Worm (Caenorhabditis elegans) whole organism, L1 larva: ENCODE results near the gene D1044.4.

Source experiments
- aha-1 ChIP-seq: fragments of 150-350 bp; optimal IDR thresholded peaks from 2 replicates; lab custom pipeline; 2014; ENCODE audit warnings: missing biosample characterization, missing genetic modification characterization
- alr-1 ChIP-seq: fragments of 200-800 bp; sonication (Bioruptor generic); optimal IDR thresholded peaks from 2 replicates; lab custom pipeline; 2018; ENCODE audit warnings: borderline replicate concordance, mild to moderate bottlenecking, missing genetic modification characterization, missing compliant biosample characterization
- aly-2 ChIP-seq: fragments of 150-350 bp; optimal IDR thresholded peaks from 2 replicates; lab custom pipeline; 2014; ENCODE audit warnings: missing biosample characterization, missing genetic modification characterization
- ama-1 ChIP-seq: fragments of 150-350 bp; optimal IDR thresholded peaks from 2 replicates; lab custom pipeline; 2014
- blmp-1 ChIP-seq: fragments of 150-350 bp; optimal IDR thresholded peaks from 2 replicates; lab custom pipeline; 2014; ENCODE audit warnings: missing biosample characterization, missing genetic modification characterization
- ceh-63 ChIP-seq: fragments of 200-800 bp; sonication (Bioruptor generic); optimal IDR thresholded peaks from 2 replicates; lab custom pipeline; 2018; ENCODE audit warnings: mild to moderate bottlenecking, missing genetic modification characterization, missing compliant biosample characterization
- ceh-8 ChIP-seq: fragments of 200-800 bp; sonication (Bioruptor generic); optimal IDR thresholded peaks from 2 replicates; lab custom pipeline; 2018; ENCODE audit warnings: mild to moderate bottlenecking, missing genetic modification characterization, moderate library complexity, missing compliant biosample characterization
- ceh-82 ChIP-seq, 3 experiments: fragments of 150-350 bp in 1 of 3; sonication (generic microtip) in 2 of 3; optimal IDR thresholded peaks; 2 replicates each; lab custom pipeline; 2014 to 2017; ENCODE audit warnings: missing biosample characterization in 3 of 3, missing genetic modification characterization in 3 of 3
- ceh-88 ChIP-seq: fragments of 200-800 bp; sonication (Bioruptor generic); IDR thresholded peaks from 2 replicates; pipeline ENCODE4 v1.3.6; 2022; ENCODE audit warnings: missing genetic modification characterization, missing compliant biosample characterization
- ceh-90 ChIP-seq: sonication (generic microtip); optimal IDR thresholded peaks from 2 replicates; lab custom pipeline; 2016; ENCODE audit warnings: missing genetic modification characterization, missing compliant biosample characterization
- ces-1 ChIP-seq: fragments of 150-350 bp; optimal IDR thresholded peaks from 2 replicates; lab custom pipeline; 2014; ENCODE audit warnings: missing biosample characterization, missing genetic modification reagents, missing genetic modification characterization
- dsc-1 ChIP-seq: sonication (generic microtip); optimal IDR thresholded peaks from 2 replicates; lab custom pipeline; 2016; ENCODE audit warnings: mild to moderate bottlenecking, missing genetic modification characterization, missing compliant biosample characterization
- efl-3 ChIP-seq: fragments of 200-800 bp; sonication (Bioruptor generic); optimal IDR thresholded peaks from 2 replicates; lab custom pipeline; 2018; ENCODE audit warnings: mild to moderate bottlenecking, missing genetic modification characterization, missing compliant biosample characterization
- egl-27 ChIP-seq, 2 experiments: fragments of 150-350 bp in 1 of 2; sonication (generic microtip); optimal IDR thresholded peaks; 3 replicates each; lab custom pipeline; 2017 to 2018; ENCODE audit warnings: missing biosample characterization in 2 of 2, missing genetic modification characterization in 2 of 2, missing genetic modification reagents in 2 of 2
- elt-2 ChIP-seq: sonication (generic microtip); optimal IDR thresholded peaks from 2 replicates; lab custom pipeline; 2016; ENCODE audit warnings: missing genetic modification characterization, mild to moderate bottlenecking, inconsistent platforms, missing compliant biosample characterization, missing genetic modification reagents
- ets-5 ChIP-seq: fragments of 200-800 bp; sonication (Bioruptor generic); IDR thresholded peaks from 2 replicates; pipeline ENCODE4 v1.3.6; 2022; ENCODE audit warnings: missing genetic modification characterization, missing compliant biosample characterization
- fkh-10 ChIP-seq: sonication (generic microtip); optimal IDR thresholded peaks from 2 replicates; lab custom pipeline; 2017; ENCODE audit warnings: missing biosample characterization, missing genetic modification reagents, missing genetic modification characterization
- grh-1 ChIP-seq: fragments of 200-800 bp; sonication (Bioruptor generic); IDR thresholded peaks from 2 replicates; pipeline ENCODE4 v1.3.6; 2022; ENCODE audit warnings: missing genetic modification reagents, missing genetic modification characterization, missing compliant biosample characterization
- hlh-4 ChIP-seq: sonication (generic microtip); optimal IDR thresholded peaks from 2 replicates; lab custom pipeline; 2016; ENCODE audit warnings: mild to moderate bottlenecking, missing genetic modification characterization, missing compliant biosample characterization
- hpl-2 ChIP-seq: fragments of 150-350 bp; optimal IDR thresholded peaks from 2 replicates; lab custom pipeline; 2014; ENCODE audit warnings: missing biosample characterization, missing genetic modification reagents, missing genetic modification characterization
- irx-1 ChIP-seq: sonication (generic microtip); optimal IDR thresholded peaks from 2 replicates; lab custom pipeline; 2016; ENCODE audit warnings: missing genetic modification characterization, missing compliant biosample characterization
- isw-1 ChIP-seq: fragments of 200-800 bp; sonication (Bioruptor generic); IDR thresholded peaks from 2 replicates; pipeline ENCODE4 v1.3.6; 2022; ENCODE audit warnings: missing genetic modification characterization, missing compliant biosample characterization
- jun-1 ChIP-seq: fragments of 150-350 bp; optimal IDR thresholded peaks from 2 replicates; lab custom pipeline; 2014; ENCODE audit warnings: missing biosample characterization, missing genetic modification reagents, missing genetic modification characterization
- lin-14 ChIP-seq: fragments of 200-800 bp; sonication (Bioruptor generic); optimal IDR thresholded peaks from 2 replicates; lab custom pipeline; 2018; ENCODE audit warnings: mild to moderate bottlenecking, missing genetic modification characterization, moderate library complexity, missing compliant biosample characterization
- lin-35 ChIP-seq, 2 experiments: fragments of 150-350 bp; optimal IDR thresholded peaks; 2 replicates each; lab custom pipeline; 2014; ENCODE audit warnings: missing biosample characterization in 2 of 2, missing genetic modification characterization in 2 of 2, missing genetic modification reagents in 2 of 2
- lin-39 ChIP-seq: fragments of 150-350 bp; optimal IDR thresholded peaks from 2 replicates; lab custom pipeline; 2014; ENCODE audit warnings: missing biosample characterization, missing genetic modification reagents, missing genetic modification characterization
- mab-9 ChIP-seq: fragments of 200-800 bp; sonication (Bioruptor generic); IDR thresholded peaks from 2 replicates; pipeline ENCODE4 v1.3.6; 2022; ENCODE audit warnings: missing genetic modification reagents, missing genetic modification characterization, missing compliant biosample characterization
- mef-2 ChIP-seq: fragments of 150-350 bp; optimal IDR thresholded peaks from 2 replicates; lab custom pipeline; 2014; ENCODE audit warnings: missing biosample characterization, missing genetic modification characterization
- nhr-12 ChIP-seq: sonication (generic microtip); optimal IDR thresholded peaks from 2 replicates; lab custom pipeline; 2017; ENCODE audit warnings: missing biosample characterization, missing genetic modification characterization
- nhr-19 ChIP-seq: fragments of 200-800 bp; sonication (Bioruptor generic); conservative IDR thresholded peaks from 2 replicates; pipeline ENCODE4 v1.3.6; 2022; ENCODE audit warnings: missing genetic modification characterization, missing compliant biosample characterization
- nhr-20 ChIP-seq: sonication (generic microtip); optimal IDR thresholded peaks from 2 replicates; lab custom pipeline; 2016; ENCODE audit warnings: mild to moderate bottlenecking, missing genetic modification characterization, missing compliant biosample characterization
- nhr-85 ChIP-seq: sonication (generic microtip); peaks from one replicate; lab custom pipeline; 2016; ENCODE audit warnings: missing genetic modification characterization, inconsistent platforms, missing compliant biosample characterization
- pag-3 ChIP-seq: sonication (generic microtip); optimal IDR thresholded peaks from 2 replicates; lab custom pipeline; 2017; ENCODE audit warnings: missing genetic modification characterization, mild to moderate bottlenecking, missing compliant biosample characterization, antibody characterized with exemption, borderline replicate concordance; ENCODE audit not compliant: insufficient read depth
- pax-3 ChIP-seq: fragments of 200-800 bp; sonication (Bioruptor generic); optimal IDR thresholded peaks from 2 replicates; lab custom pipeline; 2018; ENCODE audit warnings: mild to moderate bottlenecking, missing genetic modification characterization, moderate library complexity, missing compliant biosample characterization
- pqm-1 ChIP-seq: sonication (generic microtip); optimal IDR thresholded peaks from 3 replicates; lab custom pipeline; 2017; ENCODE audit warnings: missing biosample characterization, missing genetic modification characterization
- snpc-4 ChIP-seq: fragments of 150-350 bp; optimal IDR thresholded peaks from 2 replicates; lab custom pipeline; 2014; ENCODE audit warnings: missing biosample characterization, missing genetic modification characterization
- sox-4 ChIP-seq: sonication (generic microtip); optimal IDR thresholded peaks from 2 replicates; lab custom pipeline; 2016; ENCODE audit warnings: missing genetic modification characterization, missing compliant biosample characterization
- swsn-7 ChIP-seq: sonication (generic microtip); optimal IDR thresholded peaks from 2 replicates; lab custom pipeline; 2016; ENCODE audit warnings: missing genetic modification characterization, missing compliant biosample characterization
- unc-62 ChIP-seq: fragments of 150-350 bp; optimal IDR thresholded peaks from 2 replicates; lab custom pipeline; 2014; ENCODE audit warnings: missing biosample characterization, missing genetic modification reagents, missing genetic modification characterization
- unc-98 ChIP-seq: fragments of 200-800 bp; sonication (Bioruptor generic); IDR thresholded peaks from 2 replicates; pipeline ENCODE4 v1.3.6; 2022; ENCODE audit warnings: missing genetic modification characterization, missing compliant biosample characterization
- zag-1 ChIP-seq: fragments of 150-350 bp; optimal IDR thresholded peaks from 2 replicates; lab custom pipeline; 2014; ENCODE audit warnings: missing biosample characterization, missing genetic modification characterization
- zip-4 ChIP-seq: fragments of 200-800 bp; sonication (Bioruptor generic); optimal IDR thresholded peaks from 2 replicates; lab custom pipeline; 2018; ENCODE audit warnings: mild to moderate bottlenecking, missing genetic modification characterization, moderate library complexity, missing compliant biosample characterization
- ztf-11 ChIP-seq, 2 experiments: sonication (generic microtip); optimal IDR thresholded peaks; 2 replicates each; lab custom pipeline; 2016 to 2017; ENCODE audit warnings: missing genetic modification characterization in 2 of 2, missing biosample characterization in 1 of 2, missing compliant biosample characterization in 1 of 2
- ztf-4 ChIP-seq: fragments of 150-350 bp; optimal IDR thresholded peaks from 2 replicates; lab custom pipeline; 2014; ENCODE audit warnings: missing biosample characterization, missing genetic modification characterization

Gene D1044.4

DNA sequence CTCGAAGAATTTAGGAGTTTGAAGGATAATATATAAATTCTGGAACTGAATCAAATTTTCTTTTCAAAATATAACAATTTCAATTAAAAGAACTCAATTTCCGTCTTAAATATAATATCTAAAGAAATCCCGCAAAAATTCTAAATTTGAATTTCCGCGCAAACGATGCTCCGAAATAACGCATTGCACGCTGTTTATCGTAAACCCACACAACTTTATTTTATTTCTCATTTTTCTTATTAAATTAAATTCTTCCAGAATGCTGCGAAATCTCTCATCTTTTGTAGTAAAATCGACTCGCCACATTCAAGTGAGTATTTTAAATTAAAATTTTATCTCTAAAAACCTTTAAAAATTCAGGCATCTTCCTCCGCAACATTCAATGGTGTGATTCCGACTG, 22.9 kb downstream of the D1044.4 start, which contains the start of gene R02F2.9 (continued):
- TF ChIP-seq nhr-19 (GFP tag; lab: Robert Waterston, UW) (peak; percentile 69), nhr-12 (tag; lab: Kevin White, UChicago) (no peak), snpc-4 (peak; percentile 17), unc-98 (no peak), zag-1 (tag; lab: Kevin White, UChicago) (no peak), grh-1 (GFP tag; lab: Robert Waterston, UW) (peak; percentile 53; the same call in 1 of the 2 replicates), ceh-8 (GFP tag; lab: Kevin White, UChicago) (no peak), swsn-7 (peak; percentile 71), irx-1 (tag; lab: Kevin White, UChicago) (peak; percentile 20), aha-1 (tag; lab: Kevin White, UChicago) (no peak), pqm-1 (tag; lab: Kevin White, UChicago) (no peak), lin-14 (GFP tag; lab: Kevin White, UChicago) (peak; percentile 58), lin-39 (tag; lab: Kevin White, UChicago) (peak; percentile 16), jun-1 (tag; lab: Kevin White, UChicago) (no peak), aly-2 (tag; lab: Kevin White, UChicago) (peak; percentile 13), isw-1 (GFP tag; lab: Robert Waterston, UW) (peak; percentile 54), ceh-63 (GFP tag; lab: Kevin White, UChicago) (no peak), pag-3 (tag; lab: Kevin White, UChicago) (no peak), egl-27 (tag; optimal IDR thresholded peaks at IDR 0.05; lab: Kevin White, UChicago) (no peak), hpl-2 (no peak), fkh-10 (GFP tag; lab: Kevin White, UChicago) (no peak), ceh-88 (GFP tag; lab: Robert Waterston, UW) (no peak), mef-2 (tag; lab: Kevin White, UChicago) (no peak), lin-35 (GFP tag; optimal IDR thresholded peaks at IDR 0.05; lab: Kevin White, UChicago) (peak; percentile 91 to 96), sox-4 (tag; lab: Kevin White, UChicago) (no peak), nhr-20 (tag; lab: Kevin White, UChicago) (peak; percentile 72), hlh-4 (no peak), blmp-1 (peak; percentile 55), zip-4 (GFP tag; lab: Kevin White, UChicago) (peak; percentile 7), ets-5 (GFP tag; lab: Robert Waterston, UW) (no peak), ceh-90 (peak; percentile 37), unc-62 (no peak), ama-1 (lab: Kevin White, UChicago) (no peak), dsc-1 (tag; lab: Kevin White, UChicago) (peak; percentile 75), elt-2 (no peak), pax-3 (tag; lab: Kevin White, UChicago) (no peak), alr-1 (tag; lab: Kevin White, UChicago) (no peak), ceh-82 (tag; optimal IDR thresholded peaks at IDR 0.05; lab: Kevin White, UChicago) (peak in 2 of 3 experiments; percentile 44 to 57), mab-9 (GFP tag; lab: Robert Waterston, UW) (no peak), ztf-11 (tag; optimal IDR thresholded peaks at IDR 0.05; lab: Kevin White, UChicago) (no peak), ces-1 (GFP tag; lab: Kevin White, UChicago) (no peak), efl-3 (GFP tag; lab: Kevin White, UChicago) (no peak), ztf-4 (no peak)

ce11 chrIII:5495168-5495567, 26.7 kb downstream of the D1044.4 start, which contains the start of gene R02F2.8:
R02F2.8 (minus strand) TSS chrIII:5495268.
- TF ChIP-seq ztf-11 (tag; optimal IDR thresholded peaks at IDR 0.05; lab: Kevin White, UChicago) (no peak), nhr-85 (no peak)
